Worm (Caenorhabditis elegans): ENCODE data around the gene clec-130.

The clec-130 gene

ce11 chrII:3604578-3604977 is 31.2 kb downstream of the clec-130 start:
- TF ChIP-seq nhr-237 (tag; optimal IDR thresholded peaks at IDR 0.05) (no peak), ZK546.5 (tag; optimal IDR thresholded peaks at IDR 0.05) (no peak), unc-39 (tag; optimal IDR thresholded peaks at IDR 0.05) (no peak), egl-27 (tag; optimal IDR thresholded peaks at IDR 0.05) (no peak), nhr-129 (tag; optimal IDR thresholded peaks at IDR 0.05) (no peak), lin-11 (tag; optimal IDR thresholded peaks at IDR 0.05) (no peak), ceh-82 (tag; optimal IDR thresholded peaks at IDR 0.05) (no peak)

- TF ChIP-seq Y55F3AM.14 (GFP tag; optimal IDR thresholded peaks at IDR 0.05) (no peak), nhr-129 (tag; optimal IDR thresholded peaks at IDR 0.05) (no peak), gmeb-1 (tag; optimal IDR thresholded peaks at IDR 0.05) (no peak), ZK546.5 (tag; optimal IDR thresholded peaks at IDR 0.05) (no peak), nhr-77 (tag; optimal IDR thresholded peaks at IDR 0.05) (no peak), F13H6.1 (tag; optimal IDR thresholded peaks at IDR 0.05) (no peak), lsy-2 (tag; optimal IDR thresholded peaks at IDR 0.05) (no peak), nhr-11 (tag; optimal IDR thresholded peaks at IDR 0.05) (no peak), nhr-23 (tag; optimal IDR thresholded peaks at IDR 0.05) (no peak), crh-2 (tag; optimal IDR thresholded peaks at IDR 0.05) (no peak), egl-27 (tag; optimal IDR thresholded peaks at IDR 0.05) (no peak), sma-3 (GFP tag; optimal IDR thresholded peaks at IDR 0.05) (no peak), ztf-1 (GFP tag; conservative IDR thresholded peaks at IDR 0.05) (no peak), mbf-1 (tag; optimal IDR thresholded peaks at IDR 0.05) (no peak), unc-62 (GFP tag; optimal IDR thresholded peaks at IDR 0.05) (no peak)
Observed at ce11 chrII:3609764-3610163, 36.4 kb downstream of the clec-130 start, which contains the start of gene Y49F6A.5. Gene Y49F6A.5, minus strand, starts transcription at chrII:3609864.

- TF ChIP-seq unc-55 (GFP tag; optimal IDR thresholded peaks at IDR 0.05) (no peak), mab-5 (tag; optimal IDR thresholded peaks at IDR 0.05) (no peak), ztf-1 (GFP tag; conservative IDR thresholded peaks at IDR 0.05) (no peak), Y55F3AM.14 (GFP tag; optimal IDR thresholded peaks at IDR 0.05) (no peak), nhr-237 (tag; optimal IDR thresholded peaks at IDR 0.05) (no peak), crh-2 (tag; optimal IDR thresholded peaks at IDR 0.05) (no peak), ztf-11 (tag; optimal IDR thresholded peaks at IDR 0.05) (no peak), lsy-2 (tag; optimal IDR thresholded peaks at IDR 0.05) (no peak)
Observed at ce11 chrII:3616615-3617014, 43.3 kb downstream of the clec-130 start.

ce11 chrII:3617512-3617911 is 44.2 kb downstream of the clec-130 start, which contains the start of gene F40E12.1:
Gene F40E12.1, plus strand, starts transcription at chrII:3617812.
- TF ChIP-seq ceh-16 (tag; optimal IDR thresholded peaks at IDR 0.05) (no peak), crh-2 (tag; optimal IDR thresholded peaks at IDR 0.05) (no peak), elt-1 (tag; optimal IDR thresholded peaks at IDR 0.05) (no peak)

ce11 chrII:3620862-3621261 is 47.5 kb downstream of the clec-130 start:
- TF ChIP-seq lsy-2 (tag; optimal IDR thresholded peaks at IDR 0.05) (no peak), alr-1 (tag; optimal IDR thresholded peaks at IDR 0.05) (no peak), mab-5 (tag; optimal IDR thresholded peaks at IDR 0.05) (no peak), sma-9 (GFP tag; optimal IDR thresholded peaks at IDR 0.05) (no peak), sma-9 (tag; optimal IDR thresholded peaks at IDR 0.05) (no peak), dmd-4 (tag; optimal IDR thresholded peaks at IDR 0.05) (no peak), nhr-21 (tag; optimal IDR thresholded peaks at IDR 0.05) (no peak), nhr-12 (tag; optimal IDR thresholded peaks at IDR 0.05) (no peak), nhr-6 (tag; optimal IDR thresholded peaks at IDR 0.05) (no peak), lin-13 (GFP tag; optimal IDR thresholded peaks at IDR 0.05) (no peak), unc-39 (tag; optimal IDR thresholded peaks at IDR 0.05) (no peak), aly-2 (tag; optimal IDR thresholded peaks at IDR 0.05) (no peak), nhr-129 (tag; optimal IDR thresholded peaks at IDR 0.05) (no peak), elt-3 (tag; optimal IDR thresholded peaks at IDR 0.05) (no peak), snpc-4 (tag; optimal IDR thresholded peaks at IDR 0.05) (no peak), R02D3.7 (tag; optimal IDR thresholded peaks at IDR 0.05) (no peak), sma-3 (GFP tag; optimal IDR thresholded peaks at IDR 0.05) (no peak), unc-62 (GFP tag; optimal IDR thresholded peaks at IDR 0.05) (no peak), F13H6.1 (tag; optimal IDR thresholded peaks at IDR 0.05) (no peak)
